Worm (Caenorhabditis elegans) whole organism, L2 larva: ENCODE measurements around the gene snb-6.

Experiments used
- C34F6.9 ChIP-seq: fragments of 150-350 bp; optimal IDR thresholded peaks from 2 replicates; lab custom pipeline; 2014; ENCODE audit warnings: missing biosample characterization, missing genetic modification characterization
- Y55F3AM.14 ChIP-seq: fragments of 200-800 bp; sonication (Bioruptor generic); optimal IDR thresholded peaks from 2 replicates; lab custom pipeline; 2018; ENCODE audit warnings: mild to moderate bottlenecking, missing genetic modification characterization, missing compliant biosample characterization
- ZK546.5 ChIP-seq: sonication (generic microtip); optimal IDR thresholded peaks from 2 replicates; lab custom pipeline; 2017; ENCODE audit warnings: missing biosample characterization, missing genetic modification characterization
- aly-2 ChIP-seq: fragments of 150-350 bp; optimal IDR thresholded peaks from 2 replicates; lab custom pipeline; 2014; ENCODE audit warnings: missing biosample characterization, missing genetic modification characterization
- ama-1 ChIP-seq: fragments of 150-350 bp; optimal IDR thresholded peaks from 2 replicates; lab custom pipeline; 2018; ENCODE audit warnings: inconsistent platforms
- blmp-1 ChIP-seq: sonication (generic microtip); optimal IDR thresholded peaks from 2 replicates; lab custom pipeline; 2017; ENCODE audit warnings: missing genetic modification characterization, mild to moderate bottlenecking, missing compliant biosample characterization, antibody characterized with exemption, moderate library complexity; ENCODE audit not compliant: insufficient read depth
- ceh-16 ChIP-seq: fragments of 150-350 bp; optimal IDR thresholded peaks from 2 replicates; lab custom pipeline; 2014; ENCODE audit warnings: missing biosample characterization, missing genetic modification characterization
- ceh-82 ChIP-seq: fragments of 150-350 bp; optimal IDR thresholded peaks from 2 replicates; lab custom pipeline; 2014; ENCODE audit warnings: missing biosample characterization, missing genetic modification characterization
- crh-2 ChIP-seq: sonication (generic microtip); optimal IDR thresholded peaks from 2 replicates; lab custom pipeline; 2017; ENCODE audit warnings: missing biosample characterization, missing genetic modification characterization
- dmd-4 ChIP-seq: sonication (generic microtip); optimal IDR thresholded peaks from 2 replicates; lab custom pipeline; 2017; ENCODE audit warnings: missing biosample characterization, missing genetic modification characterization
- egl-27 ChIP-seq: sonication (generic microtip); optimal IDR thresholded peaks from 3 replicates; lab custom pipeline; 2017; ENCODE audit warnings: missing biosample characterization, missing genetic modification reagents, missing genetic modification characterization
- elt-1 ChIP-seq: fragments of 150-350 bp; optimal IDR thresholded peaks from 2 replicates; lab custom pipeline; 2014; ENCODE audit warnings: missing biosample characterization, missing genetic modification characterization
- fos-1 ChIP-seq: fragments of 150-350 bp; optimal IDR thresholded peaks from 2 replicates; lab custom pipeline; 2014; ENCODE audit warnings: missing biosample characterization, missing genetic modification characterization
- gmeb-1 ChIP-seq: fragments of 150-350 bp; optimal IDR thresholded peaks from 2 replicates; lab custom pipeline; 2014; ENCODE audit warnings: missing biosample characterization, missing genetic modification characterization
- lin-11 ChIP-seq: fragments of 150-350 bp; sonication (generic microtip); optimal IDR thresholded peaks from 2 replicates; lab custom pipeline; 2014; ENCODE audit warnings: missing biosample characterization, missing genetic modification characterization, inconsistent platforms, mixed read lengths
- lin-13 ChIP-seq: fragments of 150-350 bp; optimal IDR thresholded peaks from 2 replicates; lab custom pipeline; 2014; ENCODE audit warnings: missing biosample characterization, missing genetic modification reagents, missing genetic modification characterization
- lin-39 ChIP-seq: fragments of 150-350 bp; optimal IDR thresholded peaks from 2 replicates; lab custom pipeline; 2014; ENCODE audit warnings: missing biosample characterization, missing genetic modification reagents, missing genetic modification characterization
- lsy-2 ChIP-seq, 2 experiments: fragments of 150-350 bp in 1 of 2; sonication (generic microtip) in 1 of 2; optimal IDR thresholded peaks; 2 replicates each; lab custom pipeline; 2014 to 2017; ENCODE audit warnings: missing biosample characterization in 2 of 2, missing genetic modification characterization in 2 of 2
- mbf-1 ChIP-seq: sonication (generic microtip); optimal IDR thresholded peaks from 2 replicates; lab custom pipeline; 2017; ENCODE audit warnings: missing biosample characterization, missing genetic modification characterization
- nhr-12 ChIP-seq: fragments of 150-350 bp; optimal IDR thresholded peaks from 2 replicates; lab custom pipeline; 2014; ENCODE audit warnings: missing biosample characterization, missing genetic modification characterization
- nhr-129 ChIP-seq: fragments of 150-350 bp; optimal IDR thresholded peaks from 2 replicates; lab custom pipeline; 2014; ENCODE audit warnings: missing biosample characterization, missing genetic modification characterization
- nhr-21 ChIP-seq: fragments of 150-350 bp; optimal IDR thresholded peaks from 2 replicates; lab custom pipeline; 2014; ENCODE audit warnings: missing biosample characterization, missing genetic modification characterization
- nhr-23 ChIP-seq: fragments of 150-350 bp; optimal IDR thresholded peaks from 2 replicates; lab custom pipeline; 2014; ENCODE audit warnings: missing biosample characterization, missing genetic modification reagents, missing genetic modification characterization
- nhr-237 ChIP-seq: fragments of 150-350 bp; optimal IDR thresholded peaks from 2 replicates; lab custom pipeline; 2014; ENCODE audit warnings: missing biosample characterization, missing genetic modification characterization
- nhr-25 ChIP-seq: fragments of 150-350 bp; sonication (generic microtip); optimal IDR thresholded peaks from 3 replicates; lab custom pipeline; 2014; ENCODE audit warnings: missing biosample characterization, missing genetic modification characterization
- nhr-77 ChIP-seq: fragments of 150-350 bp; optimal IDR thresholded peaks from 2 replicates; lab custom pipeline; 2014; ENCODE audit warnings: missing biosample characterization, missing genetic modification characterization
- peb-1 ChIP-seq: fragments of 150-350 bp; optimal IDR thresholded peaks from 2 replicates; lab custom pipeline; 2014; ENCODE audit warnings: missing biosample characterization, missing genetic modification characterization
- sem-4 ChIP-seq: fragments of 150-350 bp; optimal IDR thresholded peaks from 2 replicates; lab custom pipeline; 2014; ENCODE audit warnings: missing biosample characterization, missing genetic modification reagents, missing genetic modification characterization
- skn-1 ChIP-seq: sonication (generic microtip); optimal IDR thresholded peaks from 2 replicates; lab custom pipeline; 2017; ENCODE audit warnings: missing biosample characterization, missing genetic modification characterization
- sma-3 ChIP-seq: sonication (generic microtip); optimal IDR thresholded peaks from 2 replicates; lab custom pipeline; 2016; ENCODE audit warnings: missing genetic modification reagents, missing genetic modification characterization, missing compliant biosample characterization
- snpc-4 ChIP-seq: fragments of 150-350 bp; optimal IDR thresholded peaks from 2 replicates; lab custom pipeline; 2014; ENCODE audit warnings: missing biosample characterization, missing genetic modification characterization
- unc-39 ChIP-seq: fragments of 150-350 bp; optimal IDR thresholded peaks from 2 replicates; lab custom pipeline; 2014; ENCODE audit warnings: missing biosample characterization, missing genetic modification characterization
- unc-55 ChIP-seq: fragments of 150-350 bp; sonication (generic microtip); optimal IDR thresholded peaks from 3 replicates; lab custom pipeline; 2014; ENCODE audit warnings: missing biosample characterization, missing genetic modification reagents, missing genetic modification characterization
- unc-62 ChIP-seq: fragments of 150-350 bp; optimal IDR thresholded peaks from 2 replicates; lab custom pipeline; 2014; ENCODE audit warnings: missing biosample characterization, missing genetic modification reagents, missing genetic modification characterization
- zag-1 ChIP-seq: fragments of 150-350 bp; optimal IDR thresholded peaks from 2 replicates; lab custom pipeline; 2014; ENCODE audit warnings: missing biosample characterization, missing genetic modification characterization
- ztf-1 ChIP-seq: fragments of 200-800 bp; sonication (Bioruptor generic); conservative IDR thresholded peaks from 2 replicates; pipeline ENCODE4 v1.3.6; 2022; ENCODE audit warnings: missing genetic modification characterization, missing compliant biosample characterization
- ztf-11 ChIP-seq: sonication (generic microtip); optimal IDR thresholded peaks from 2 replicates; lab custom pipeline; 2017; ENCODE audit warnings: missing biosample characterization, missing genetic modification characterization
- ztf-4 ChIP-seq: fragments of 150-350 bp; optimal IDR thresholded peaks from 2 replicates; lab custom pipeline; 2014; ENCODE audit warnings: missing biosample characterization, missing genetic modification characterization

Gene snb-6

DNA sequence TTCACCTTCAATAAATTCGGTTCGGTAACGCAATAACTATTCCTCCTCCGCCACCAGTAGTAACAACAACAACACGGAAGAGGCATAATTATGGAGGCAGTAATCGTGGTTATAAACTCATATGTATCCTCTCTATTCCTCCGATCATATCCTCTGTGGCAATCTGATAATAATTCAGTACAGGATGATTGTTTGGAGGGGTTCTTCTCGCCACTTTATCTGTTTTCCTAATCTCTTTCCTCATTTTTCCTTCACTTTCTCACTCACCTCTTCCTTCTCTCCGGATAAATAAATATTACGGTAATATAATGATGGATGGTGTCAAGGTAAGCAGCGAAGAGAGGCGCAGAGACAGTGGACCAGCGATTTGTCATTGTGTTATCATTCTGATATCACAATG, 31.0 kb upstream of the snb-6 start:
- no peak for TF ChIP-seq mbf-1 (tag; lab: Kevin White, UChicago)
- TF ChIP-seq Y55F3AM.14 (GFP tag; lab: Kevin White, UChicago), result no peak
- no peak for TF ChIP-seq ama-1 (lab: Kevin White, UChicago)
- no peak for TF ChIP-seq nhr-237
- TF ChIP-seq ztf-1 (GFP tag; lab: Robert Waterston, UW), result no peak
- no peak for TF ChIP-seq snpc-4 (tag; lab: Kevin White, UChicago)
- TF ChIP-seq crh-2, result no peak
- TF ChIP-seq sma-3 (GFP tag; lab: Kevin White, UChicago), result no peak
- TF ChIP-seq skn-1, result no peak
- no peak for TF ChIP-seq nhr-23 (tag; lab: Kevin White, UChicago)
- no peak for TF ChIP-seq fos-1
- TF ChIP-seq, all 48 proteins: peak for 0

DNA sequence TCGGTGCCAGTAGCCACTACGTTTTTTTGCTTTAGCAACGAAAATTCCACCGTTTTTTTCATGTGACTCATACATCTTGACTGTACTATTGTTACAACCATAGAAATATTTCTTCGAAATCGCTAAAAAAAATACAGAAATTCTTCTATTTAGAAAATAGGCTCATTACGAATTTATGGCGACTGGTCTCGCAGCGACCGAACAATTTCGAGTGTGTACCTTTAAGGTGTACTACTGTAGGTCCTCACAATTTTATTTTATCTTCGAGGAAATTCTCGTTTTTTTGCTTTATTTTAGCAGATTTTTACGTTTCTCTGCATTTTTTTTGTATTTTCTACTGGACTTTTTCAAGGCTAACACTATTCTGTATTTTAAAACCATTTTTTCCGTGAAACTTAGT, 30.5 kb upstream of the snb-6 start:
- TF ChIP-seq nhr-129, result no peak
- TF ChIP-seq gmeb-1 (tag; lab: Kevin White, UChicago), result no peak
- TF ChIP-seq unc-39 (tag; lab: Kevin White, UChicago), result no peak
- TF ChIP-seq ceh-16 (tag; lab: Kevin White, UChicago), result no peak
- TF ChIP-seq skn-1, result no peak
- no peak for TF ChIP-seq snpc-4 (tag; lab: Kevin White, UChicago)
- TF ChIP-seq ztf-1 (GFP tag; lab: Robert Waterston, UW), result no peak
- TF ChIP-seq egl-27 (tag; lab: Kevin White, UChicago), result no peak
- no peak for TF ChIP-seq blmp-1 (tag; lab: Kevin White, UChicago)
- no peak for TF ChIP-seq nhr-77 (tag; lab: Kevin White, UChicago)
- no peak for TF ChIP-seq unc-55 (GFP tag; lab: Kevin White, UChicago)
- TF ChIP-seq lin-39 (tag; lab: Kevin White, UChicago), result no peak
- TF ChIP-seq ztf-11, result no peak
- no peak for TF ChIP-seq aly-2
- no peak for TF ChIP-seq C34F6.9
- TF ChIP-seq, all 48 proteins: peak for 0

DNA sequence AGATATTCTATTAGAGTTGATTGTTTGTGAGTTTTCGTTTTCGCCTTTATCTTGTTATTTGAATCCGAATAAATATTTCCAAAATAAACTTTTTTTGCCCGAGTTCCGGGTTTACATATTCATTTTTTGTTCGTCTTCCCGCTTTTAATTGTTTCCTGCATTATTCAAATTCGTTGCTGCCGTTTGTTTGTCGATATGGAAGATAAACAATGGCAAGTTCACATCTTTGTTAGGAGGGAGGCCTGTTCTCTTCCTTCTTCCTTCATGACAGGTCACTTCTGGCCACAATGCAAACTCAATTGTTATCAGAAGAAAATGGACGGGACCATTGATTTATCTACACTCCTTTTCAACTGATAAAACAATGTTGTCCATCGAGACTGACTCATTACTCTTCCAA, 30.1 kb upstream of the snb-6 start:
- no peak for TF ChIP-seq nhr-129
- no peak for TF ChIP-seq elt-1 (tag; lab: Kevin White, UChicago)
- TF ChIP-seq nhr-12, result no peak

DNA sequence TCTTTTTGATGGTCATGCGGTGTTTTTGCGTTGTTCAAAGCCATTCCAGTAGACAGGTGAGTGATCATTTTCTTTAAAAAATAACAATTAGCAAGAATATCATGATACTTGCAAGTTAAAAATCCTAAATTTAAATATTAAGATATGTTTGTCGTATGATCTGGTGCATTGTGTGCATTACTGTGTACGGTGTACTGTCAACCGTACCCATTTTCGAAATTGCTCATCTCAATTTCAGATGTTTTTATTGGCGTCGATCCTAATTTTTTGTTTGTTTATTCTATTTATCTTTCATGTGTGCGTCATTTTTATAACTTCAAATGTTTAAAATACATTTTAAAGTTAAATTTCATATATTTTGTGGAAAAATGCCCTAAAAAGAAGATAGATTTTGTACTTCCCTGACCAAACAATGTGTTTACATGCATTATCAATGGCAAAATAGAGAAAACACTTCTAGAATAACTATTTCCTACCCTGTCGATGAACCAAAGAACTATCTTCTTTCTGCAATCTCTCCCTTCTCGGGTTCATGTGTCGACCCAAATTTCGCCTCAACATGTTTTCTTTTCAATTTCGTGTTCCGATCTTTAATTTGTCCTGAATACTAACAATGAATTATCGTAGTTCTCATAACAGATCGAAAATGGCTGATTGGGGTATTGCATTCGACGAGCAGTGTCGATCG, 24.9 kb upstream of the snb-6 start, which contains the start of the genes T07D4.5 and ddx-19:
T07D4.5 (minus strand) TSS at position 71 of the 688 bp plus-strand sequence.
ddx-19 (plus strand) TSS at position 638 of the 688 bp plus-strand sequence.
- no peak for TF ChIP-seq nhr-12
- peak; percentile 4 for TF ChIP-seq nhr-21 (tag; lab: Kevin White, UChicago)
- TF ChIP-seq skn-1, result no peak
- TF ChIP-seq lin-39 (tag; lab: Kevin White, UChicago), result no peak
- no peak for TF ChIP-seq nhr-237
- TF ChIP-seq elt-1 (tag; lab: Kevin White, UChicago), result no peak
- TF ChIP-seq sma-3 (GFP tag; lab: Kevin White, UChicago), result peak; percentile 42
- TF ChIP-seq unc-39 (tag; lab: Kevin White, UChicago), result no peak
- TF ChIP-seq lsy-2 (tag; optimal IDR thresholded peaks at IDR 0.05; lab: Kevin White, UChicago), result peak; percentile 89 to 98
- TF ChIP-seq unc-55 (GFP tag; lab: Kevin White, UChicago), result peak; percentile 85
- TF ChIP-seq peb-1, result no peak
- TF ChIP-seq unc-62, result no peak
- TF ChIP-seq nhr-129, result peak; percentile 24
- peak; percentile 67 for TF ChIP-seq C34F6.9
- no peak for TF ChIP-seq lin-11 (tag; lab: Kevin White, UChicago)
- no peak for TF ChIP-seq ztf-1 (GFP tag; lab: Robert Waterston, UW)
- TF ChIP-seq nhr-25 (tag; lab: Kevin White, UChicago), result no peak
- no peak for TF ChIP-seq zag-1 (tag; lab: Kevin White, UChicago)
- TF ChIP-seq ceh-82 (tag; lab: Kevin White, UChicago), result no peak
- TF ChIP-seq gmeb-1 (tag; lab: Kevin White, UChicago), result peak; percentile 29
- no peak for TF ChIP-seq dmd-4 (tag; lab: Kevin White, UChicago)
- TF ChIP-seq ZK546.5 (tag; lab: Kevin White, UChicago), result no peak
- TF ChIP-seq sem-4 (tag; lab: Kevin White, UChicago), result no peak
- TF ChIP-seq crh-2, result peak; percentile 42
- TF ChIP-seq ztf-4 (tag; lab: Kevin White, UChicago), result no peak
- TF ChIP-seq fos-1, result peak; percentile 1
- TF ChIP-seq lin-13 (GFP tag; lab: Kevin White, UChicago), result peak; percentile 25
